Worm (Caenorhabditis elegans) whole organism, mixed stage, embryonic: ENCODE measurements around the gene clec-169.

ENCODE experiments used
- M03D4.4 ChIP-seq: sonication (generic microtip); optimal IDR thresholded peaks from 2 replicates; lab custom pipeline; 2017; ENCODE audit warnings: mild to moderate bottlenecking, missing genetic modification characterization, missing compliant biosample characterization
- bed-3 ChIP-seq: fragments of 200-800 bp; sonication (Bioruptor generic); optimal IDR thresholded peaks from 3 replicates; lab custom pipeline; 2018; ENCODE audit warnings: mild to moderate bottlenecking, missing genetic modification characterization, moderate library complexity, missing compliant biosample characterization
- ces-1 ChIP-seq: fragments of 150-350 bp; optimal IDR thresholded peaks from 2 replicates; lab custom pipeline; 2014; ENCODE audit warnings: missing biosample characterization, missing genetic modification reagents, missing genetic modification characterization
- elt-1 ChIP-seq: sonication (generic microtip); optimal IDR thresholded peaks from 2 replicates; lab custom pipeline; 2017; ENCODE audit warnings: missing genetic modification characterization, mild to moderate bottlenecking, missing compliant biosample characterization, antibody characterized with exemption, moderate library complexity, borderline replicate concordance; ENCODE audit not compliant: insufficient read depth
- lin-13 ChIP-seq: fragments of 150-350 bp; optimal IDR thresholded peaks from 2 replicates; lab custom pipeline; 2014; ENCODE audit warnings: missing biosample characterization, missing genetic modification characterization
- lsy-2 ChIP-seq: fragments of 150-350 bp; optimal IDR thresholded peaks from 2 replicates; lab custom pipeline; 2014; ENCODE audit warnings: missing biosample characterization, missing genetic modification characterization
- mab-5 ChIP-seq: fragments of 150-350 bp; optimal IDR thresholded peaks from 2 replicates; lab custom pipeline; 2014; ENCODE audit warnings: missing biosample characterization, missing genetic modification characterization
- mep-1 ChIP-seq: fragments of 150-350 bp; optimal IDR thresholded peaks from 2 replicates; lab custom pipeline; 2017; ENCODE audit warnings: missing biosample characterization, missing genetic modification reagents, missing genetic modification characterization, inconsistent platforms
- nhr-12 ChIP-seq: fragments of 150-350 bp; optimal IDR thresholded peaks from 2 replicates; lab custom pipeline; 2014; ENCODE audit warnings: missing biosample characterization, missing genetic modification characterization
- nhr-28 ChIP-seq: fragments of 150-350 bp; optimal IDR thresholded peaks from 2 replicates; lab custom pipeline; 2014; ENCODE audit warnings: missing biosample characterization, missing genetic modification characterization
- unc-39 ChIP-seq: fragments of 150-350 bp; optimal IDR thresholded peaks from 2 replicates; lab custom pipeline; 2014; ENCODE audit warnings: missing biosample characterization, missing genetic modification characterization

DNA sequence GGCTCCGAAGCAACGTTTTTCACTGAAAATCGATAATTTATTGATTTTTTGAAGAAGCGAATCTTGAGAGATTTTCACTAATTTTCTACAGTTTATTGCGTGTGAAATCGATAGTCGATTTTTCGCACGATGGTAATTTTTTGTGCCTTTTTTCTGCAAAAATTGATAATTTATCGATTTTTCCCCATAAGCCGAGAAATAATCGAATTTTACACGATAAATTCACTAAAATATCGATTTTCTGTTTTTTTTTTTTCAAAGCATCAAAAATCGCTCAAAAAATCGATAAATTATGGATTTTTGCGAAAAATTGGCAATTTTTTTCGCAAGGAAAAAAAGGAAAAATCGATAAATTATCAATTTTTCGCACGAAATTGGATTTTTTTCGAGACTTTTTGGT is 25.3 kb upstream of the clec-169 start:
- TF ChIP-seq mep-1 (tag; lab: Kevin White, UChicago), result no peak
- no peak for TF ChIP-seq ces-1
- no peak for TF ChIP-seq elt-1 (tag; lab: Kevin White, UChicago)
- TF ChIP-seq M03D4.4, result no peak
- TF ChIP-seq nhr-28 (tag; lab: Kevin White, UChicago), result no peak
- TF ChIP-seq lsy-2 (tag; lab: Kevin White, UChicago), result no peak
- TF ChIP-seq unc-39 (tag; lab: Kevin White, UChicago), result no peak
- no peak for TF ChIP-seq nhr-12 (tag; lab: Kevin White, UChicago)
- no peak for TF ChIP-seq mab-5 (tag; lab: Kevin White, UChicago)
- TF ChIP-seq bed-3 (GFP tag; lab: Kevin White, UChicago), result no peak
- no peak for TF ChIP-seq lin-13 (tag; lab: Kevin White, UChicago)
